Fruit fly (Drosophila melanogaster): ENCODE results near the gene ntc.

ntc gene

DNA sequence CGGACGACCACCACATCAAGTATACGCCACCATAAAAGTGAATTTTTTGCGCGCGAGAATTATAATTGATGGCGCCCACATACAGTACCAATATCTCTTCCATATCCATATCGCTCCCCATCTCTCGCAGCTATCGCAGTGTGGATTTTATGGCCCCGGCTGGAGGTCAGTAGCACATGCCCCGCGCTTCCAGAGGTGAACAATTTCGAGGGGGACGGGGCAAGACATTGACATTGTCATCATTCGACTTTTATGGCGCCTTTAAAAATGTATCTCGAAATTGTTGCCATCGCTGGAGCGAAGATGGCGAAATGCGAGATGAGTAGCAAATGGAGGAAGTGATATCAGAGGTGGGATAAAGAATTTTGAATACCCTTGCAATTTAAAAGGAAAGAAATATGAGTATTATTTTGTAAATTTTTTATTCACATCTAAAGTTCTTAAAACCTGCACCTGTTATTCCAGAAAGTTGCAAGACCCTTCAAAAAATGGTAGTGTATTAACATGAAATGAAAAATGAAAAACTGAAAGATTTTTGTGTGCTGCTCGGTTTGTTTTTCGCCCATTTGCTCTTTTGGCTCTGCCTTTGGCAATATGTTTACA is 45.8 kb downstream of the ntc start (continued):
- TF ChIP-seq CG14860 (GFP tag; IDR thresholded peaks at IDR 0.05; ENCODE audit: partially characterized antibody) (no peak), dmrt99B (tag; optimal IDR thresholded peaks at IDR 0.05) (peak; percentile 43), slbo (GFP tag; IDR thresholded peaks at IDR 0.05) (peak; percentile 68), btn (GFP tag; optimal IDR thresholded peaks at IDR 0.05) (no peak), gro (GFP tag; optimal IDR thresholded peaks at IDR 0.05) (peak; percentile 55), cwo (GFP tag; optimal IDR thresholded peaks at IDR 0.05) (peak; percentile 37), CHES-1-like (GFP tag; optimal IDR thresholded peaks at IDR 0.05) (no peak), CG10267 (tag; optimal IDR thresholded peaks at IDR 0.05) (no peak), tin (GFP tag; optimal IDR thresholded peaks at IDR 0.05) (peak; percentile 15), Awh (GFP tag; IDR thresholded peaks at IDR 0.05) (no peak), lov (optimal IDR thresholded peaks at IDR 0.05) (no peak), lov (GFP tag; IDR thresholded peaks at IDR 0.05) (no peak), esg (GFP tag; conservative IDR thresholded peaks at IDR 0.05) (no peak; the same call in 1 of the 2 replicates), otp (GFP tag; IDR thresholded peaks at IDR 0.05) (no peak), CG3163 (GFP tag; optimal IDR thresholded peaks at IDR 0.05) (no peak), CG8478 (optimal IDR thresholded peaks at IDR 0.05) (no peak), Nf-YB (GFP tag; optimal IDR thresholded peaks at IDR 0.05) (peak; percentile 15), CG18011 (GFP tag; optimal IDR thresholded peaks at IDR 0.05) (no peak), maf-S (GFP tag; optimal IDR thresholded peaks at IDR 0.05) (no peak), CG3726 (GFP tag; IDR thresholded peaks at IDR 0.05) (no peak), CG6791 (GFP tag; IDR thresholded peaks at IDR 0.05; ENCODE audit: partially characterized antibody) (no peak), kni (GFP tag; optimal IDR thresholded peaks at IDR 0.05) (no peak), Abd-B (GFP tag; optimal IDR thresholded peaks at IDR 0.05) (peak; percentile 58), CG15479 (GFP tag; optimal IDR thresholded peaks at IDR 0.05) (no peak), Oli (tag; optimal IDR thresholded peaks at IDR 0.05) (peak; percentile 43), CG12104 (GFP tag; optimal IDR thresholded peaks at IDR 0.05) (no peak), ato (GFP tag; IDR thresholded peaks at IDR 0.05; ENCODE audit: partially characterized antibody) (no peak), NfI (GFP tag; optimal IDR thresholded peaks at IDR 0.05) (peak; percentile 41), ind (GFP tag; optimal IDR thresholded peaks at IDR 0.05) (peak; percentile 22), gce (GFP tag; IDR thresholded peaks at IDR 0.05) (no peak), trem (tag; optimal IDR thresholded peaks at IDR 0.05) (no peak), mld (GFP tag; IDR thresholded peaks at IDR 0.05; ENCODE audit: partially characterized antibody) (no peak), CG11085 (GFP tag; IDR thresholded peaks at IDR 0.05) (0 out of 2 replicates have a peak, but pooled peaks have one; percentile 34), CG18476 (GFP tag; optimal IDR thresholded peaks at IDR 0.05) (no peak), CG17568 (GFP tag; optimal IDR thresholded peaks at IDR 0.05) (no peak), CTCF (GFP tag; optimal IDR thresholded peaks at IDR 0.05) (no peak), CG6683 (GFP tag; optimal IDR thresholded peaks at IDR 0.05) (no peak), NC2β (GFP tag; optimal IDR thresholded peaks at IDR 0.05) (no peak), YL-1 (GFP tag; optimal IDR thresholded peaks at IDR 0.05) (no peak), Mad (GFP tag; optimal IDR thresholded peaks at IDR 0.05) (no peak), dmrt11E (tag; optimal IDR thresholded peaks at IDR 0.05) (no peak), Ravus (GFP tag; IDR thresholded peaks at IDR 0.05) (no peak; the same call in 1 of the 2 replicates), CG4360 (GFP tag; IDR thresholded peaks at IDR 0.05) (no peak), CG6689 (GFP tag; IDR thresholded peaks at IDR 0.05) (0 out of 2 replicates have a peak, but pooled peaks have one; percentile 11), nau (GFP tag; optimal IDR thresholded peaks at IDR 0.05) (peak; percentile 80), yki (optimal IDR thresholded peaks at IDR 0.05) (no peak), CG10654 (GFP tag; optimal IDR thresholded peaks at IDR 0.05) (no peak), D (optimal IDR thresholded peaks at IDR 0.05) (no peak), D (GFP tag; optimal IDR thresholded peaks at IDR 0.05) (no peak), CG43689 (GFP tag; IDR thresholded peaks at IDR 0.05) (no peak), CG42726 (GFP tag; IDR thresholded peaks at IDR 0.05; ENCODE audit: partially characterized antibody) (no peak), aop (GFP tag; IDR thresholded peaks at IDR 0.05) (no peak)
